Fruit fly (Drosophila melanogaster) whole organism, prepupa: ENCODE measurements around the gene Nubp2.
A peak's percentile ranks its signal among the peaks of the same experiment; 100 is the strongest.

ENCODE experiments used
- CG10631 ChIP-seq: fragments of 200-800 bp; sonication (Bioruptor generic); optimal IDR thresholded peaks from 2 replicates; lab custom pipeline; 2016; ENCODE audit warnings: missing biosample characterization, missing genetic modification characterization
- CG10669 ChIP-seq: fragments of 200-800 bp; sonication (Bioruptor generic); optimal IDR thresholded peaks from 3 replicates; lab custom pipeline; 2018; ENCODE audit warnings: missing biosample characterization, mild to moderate bottlenecking, missing genetic modification characterization, moderate library complexity
- CG11762 ChIP-seq: fragments of 200-800 bp; sonication (Bioruptor generic); optimal IDR thresholded peaks from 3 replicates; lab custom pipeline; 2016; ENCODE audit warnings: missing biosample characterization, missing genetic modification characterization; ENCODE audit not compliant: insufficient read depth
- CG15336 ChIP-seq: fragments of 200-800 bp; sonication (Bioruptor generic); IDR thresholded peaks from 2 replicates; pipeline ENCODE4 v1.3.6; 2022; ENCODE audit warnings: missing biosample characterization, missing genetic modification characterization
- CG16779 ChIP-seq: fragments of 200-800 bp; sonication (Bioruptor generic); optimal IDR thresholded peaks from 3 replicates; lab custom pipeline; 2017; ENCODE audit warnings: missing biosample characterization, mild to moderate bottlenecking, missing genetic modification characterization
- CG3032 ChIP-seq: fragments of 200-800 bp; optimal IDR thresholded peaks from 2 replicates; lab custom pipeline; 2019; ENCODE audit warnings: missing biosample characterization, mild to moderate bottlenecking, missing genetic modification characterization, moderate library complexity
- CG31627 ChIP-seq: fragments of 200-800 bp; sonication (Bioruptor generic); optimal IDR thresholded peaks from 3 replicates; lab custom pipeline; 2016; ENCODE audit warnings: missing biosample characterization, missing genetic modification characterization
- CG32006 ChIP-seq: fragments of 200-800 bp; sonication (Bioruptor generic); optimal IDR thresholded peaks from 3 replicates; lab custom pipeline; 2017; ENCODE audit warnings: missing biosample characterization, mild to moderate bottlenecking, missing genetic modification characterization
- CG34406 ChIP-seq: fragments of 200-800 bp; sonication (Bioruptor generic); optimal IDR thresholded peaks from 3 replicates; lab custom pipeline; 2016; ENCODE audit warnings: missing biosample characterization, missing genetic modification characterization
- CG3919 ChIP-seq: fragments of 200-800 bp; sonication (Bioruptor generic); optimal IDR thresholded peaks from 3 replicates; lab custom pipeline; 2016; ENCODE audit warnings: missing biosample characterization, missing genetic modification characterization
- CG4318 ChIP-seq: fragments of 200-800 bp; sonication (Bioruptor generic); optimal IDR thresholded peaks from 3 replicates; lab custom pipeline; 2017; ENCODE audit warnings: missing biosample characterization, mild to moderate bottlenecking, missing genetic modification characterization
- CG6163 ChIP-seq: fragments of 200-800 bp; sonication (Bioruptor generic); IDR thresholded peaks from 3 replicates; pipeline ENCODE4 v1.3.6; 2022; ENCODE audit warnings: missing biosample characterization, missing genetic modification characterization
- CG6276 ChIP-seq: fragments of 200-800 bp; sonication (Bioruptor generic); optimal IDR thresholded peaks from 2 replicates; lab custom pipeline; 2017; ENCODE audit warnings: missing biosample characterization, mild to moderate bottlenecking, missing genetic modification characterization
- CG6808 ChIP-seq: fragments of 200-800 bp; sonication (Bioruptor generic); optimal IDR thresholded peaks from 3 replicates; lab custom pipeline; 2017; ENCODE audit warnings: missing biosample characterization, missing genetic modification characterization, mild to moderate bottlenecking, moderate library complexity, missing genetic modification reagents
- CG6854 ChIP-seq: fragments of 200-800 bp; sonication (Bioruptor generic); optimal IDR thresholded peaks from 2 replicates; lab custom pipeline; 2017; ENCODE audit warnings: missing biosample characterization, mild to moderate bottlenecking, missing genetic modification characterization
- CG7368 ChIP-seq: fragments of 200-800 bp; sonication (Bioruptor generic); optimal IDR thresholded peaks from 3 replicates; lab custom pipeline; 2016; ENCODE audit warnings: missing biosample characterization, missing genetic modification characterization
- CG8119 ChIP-seq: fragments of 200-800 bp; sonication (Bioruptor generic); IDR thresholded peaks from 3 replicates; pipeline ENCODE4 v1.3.6; 2022; ENCODE audit warnings: missing biosample characterization, missing genetic modification characterization
- CG8319 ChIP-seq: fragments of 200-800 bp; sonication (Bioruptor generic); optimal IDR thresholded peaks from 3 replicates; lab custom pipeline; 2016; ENCODE audit warnings: missing biosample characterization, missing genetic modification characterization
- CG8632 ChIP-seq: fragments of 200-800 bp; sonication (Bioruptor generic); optimal IDR thresholded peaks from 3 replicates; lab custom pipeline; 2016; ENCODE audit warnings: missing biosample characterization, missing genetic modification characterization
- CG9139 ChIP-seq: fragments of 200-800 bp; sonication (Bioruptor generic); optimal IDR thresholded peaks from 3 replicates; lab custom pipeline; 2017; ENCODE audit warnings: missing biosample characterization, mild to moderate bottlenecking, missing genetic modification characterization
- Eip75B ChIP-seq: fragments of 200-800 bp; sonication (Bioruptor generic); optimal IDR thresholded peaks from 3 replicates; lab custom pipeline; 2016; ENCODE audit warnings: missing biosample characterization, missing genetic modification characterization
- Eip78C ChIP-seq: fragments of 200-800 bp; sonication (Bioruptor generic); peaks from one replicate; lab custom pipeline; 2016; ENCODE audit warnings: missing biosample characterization, missing genetic modification characterization
- Eip93F ChIP-seq: fragments of 200-800 bp; sonication (Bioruptor generic); optimal IDR thresholded peaks from 2 replicates; lab custom pipeline; 2016; ENCODE audit warnings: missing biosample characterization, mild to moderate bottlenecking, missing genetic modification characterization
- Gug ChIP-seq: fragments of 200-800 bp; sonication (Bioruptor generic); IDR thresholded peaks from 2 replicates; pipeline ENCODE4 v1.3.6; 2022; ENCODE audit warnings: missing biosample characterization, missing genetic modification characterization
- Hr38 ChIP-seq: sonication (Bioruptor generic); optimal IDR thresholded peaks from 2 replicates; lab custom pipeline; 2016; ENCODE audit warnings: missing biosample characterization, missing genetic modification characterization
- Hr39 ChIP-seq: fragments of 200-800 bp; sonication (Bioruptor generic); optimal IDR thresholded peaks from 2 replicates; lab custom pipeline; 2016; ENCODE audit warnings: missing biosample characterization, missing genetic modification characterization
- Hr4 ChIP-seq: fragments of 200-800 bp; sonication (Bioruptor generic); optimal IDR thresholded peaks from 3 replicates; lab custom pipeline; 2016; ENCODE audit warnings: missing biosample characterization, missing genetic modification characterization
- Met ChIP-seq: fragments of 200-800 bp; sonication (Bioruptor generic); optimal IDR thresholded peaks from 3 replicates; lab custom pipeline; 2016; ENCODE audit warnings: missing biosample characterization, missing genetic modification characterization
- OdsH ChIP-seq: fragments of 200-800 bp; sonication (Bioruptor generic); optimal IDR thresholded peaks from 3 replicates; lab custom pipeline; 2016; ENCODE audit warnings: missing biosample characterization, missing genetic modification characterization
- Smox ChIP-seq: fragments of 200-800 bp; sonication (Bioruptor generic); optimal IDR thresholded peaks from 3 replicates; lab custom pipeline; 2016; ENCODE audit warnings: missing biosample characterization, missing genetic modification characterization
- Sox102F ChIP-seq: fragments of 200-800 bp; sonication (Bioruptor generic); optimal IDR thresholded peaks from 2 replicates; lab custom pipeline; 2016; ENCODE audit warnings: missing biosample characterization, mild to moderate bottlenecking, missing genetic modification characterization
- Sox14 ChIP-seq: fragments of 200-800 bp; sonication (Bioruptor generic); optimal IDR thresholded peaks from 3 replicates; lab custom pipeline; 2016; ENCODE audit warnings: missing biosample characterization, missing genetic modification characterization
- Sox15 ChIP-seq: fragments of 200-800 bp; sonication (Bioruptor generic); optimal IDR thresholded peaks from 3 replicates; lab custom pipeline; 2016; ENCODE audit warnings: missing biosample characterization, missing genetic modification characterization
- cyc ChIP-seq: fragments of 200-800 bp; sonication (Bioruptor generic); optimal IDR thresholded peaks from 3 replicates; lab custom pipeline; 2016; ENCODE audit warnings: missing biosample characterization, missing genetic modification characterization
- dsx ChIP-seq: fragments of 200-800 bp; optimal IDR thresholded peaks from 3 replicates; lab custom pipeline; 2019; ENCODE audit warnings: missing biosample characterization, mild to moderate bottlenecking, missing genetic modification characterization, moderate library complexity; ENCODE audit not compliant: poor library complexity, severe bottlenecking
- esn ChIP-seq: fragments of 200-800 bp; sonication (Bioruptor generic); optimal IDR thresholded peaks from 2 replicates; lab custom pipeline; 2016; ENCODE audit warnings: missing biosample characterization, mild to moderate bottlenecking, missing genetic modification characterization, moderate library complexity
- fd59A ChIP-seq: fragments of 200-800 bp; sonication (Bioruptor generic); optimal IDR thresholded peaks from 2 replicates; lab custom pipeline; 2017; ENCODE audit warnings: missing biosample characterization, mild to moderate bottlenecking, missing genetic modification characterization, missing genetic modification reagents
- fd85E ChIP-seq: fragments of 200-800 bp; sonication (Bioruptor generic); optimal IDR thresholded peaks from 3 replicates; lab custom pipeline; 2016; ENCODE audit warnings: missing biosample characterization, missing genetic modification characterization
- fkh ChIP-seq: fragments of 200-800 bp; sonication (Bioruptor generic); optimal IDR thresholded peaks from 3 replicates; lab custom pipeline; 2017; ENCODE audit warnings: missing biosample characterization, mild to moderate bottlenecking, missing genetic modification characterization, moderate library complexity
- net ChIP-seq: fragments of 200-800 bp; sonication (Bioruptor generic); optimal IDR thresholded peaks from 3 replicates; lab custom pipeline; 2016; ENCODE audit warnings: missing biosample characterization, missing genetic modification characterization
- pdm3 ChIP-seq: fragments of 200-800 bp; sonication (Bioruptor generic); optimal IDR thresholded peaks from 3 replicates; lab custom pipeline; 2016; ENCODE audit warnings: missing biosample characterization, missing genetic modification characterization
- ss ChIP-seq, 2 experiments: fragments of 200-800 bp; sonication (Bioruptor generic); optimal IDR thresholded peaks; 2 replicates in 1 of 2; 3 replicates in 1 of 2; lab custom pipeline; 2017 to 2018; ENCODE audit warnings: mild to moderate bottlenecking in 2 of 2, missing biosample characterization in 2 of 2, missing genetic modification characterization in 2 of 2, moderate library complexity in 1 of 2
- svp ChIP-seq: fragments of 200-800 bp; sonication (Bioruptor generic); peaks from one replicate; lab custom pipeline; 2016; ENCODE audit warnings: missing biosample characterization, missing genetic modification characterization
- vri ChIP-seq: fragments of 200-800 bp; sonication (Bioruptor generic); optimal IDR thresholded peaks from 3 replicates; lab custom pipeline; 2016; ENCODE audit warnings: missing biosample characterization, mild to moderate bottlenecking, missing genetic modification characterization

The Nubp2 gene

DNA sequence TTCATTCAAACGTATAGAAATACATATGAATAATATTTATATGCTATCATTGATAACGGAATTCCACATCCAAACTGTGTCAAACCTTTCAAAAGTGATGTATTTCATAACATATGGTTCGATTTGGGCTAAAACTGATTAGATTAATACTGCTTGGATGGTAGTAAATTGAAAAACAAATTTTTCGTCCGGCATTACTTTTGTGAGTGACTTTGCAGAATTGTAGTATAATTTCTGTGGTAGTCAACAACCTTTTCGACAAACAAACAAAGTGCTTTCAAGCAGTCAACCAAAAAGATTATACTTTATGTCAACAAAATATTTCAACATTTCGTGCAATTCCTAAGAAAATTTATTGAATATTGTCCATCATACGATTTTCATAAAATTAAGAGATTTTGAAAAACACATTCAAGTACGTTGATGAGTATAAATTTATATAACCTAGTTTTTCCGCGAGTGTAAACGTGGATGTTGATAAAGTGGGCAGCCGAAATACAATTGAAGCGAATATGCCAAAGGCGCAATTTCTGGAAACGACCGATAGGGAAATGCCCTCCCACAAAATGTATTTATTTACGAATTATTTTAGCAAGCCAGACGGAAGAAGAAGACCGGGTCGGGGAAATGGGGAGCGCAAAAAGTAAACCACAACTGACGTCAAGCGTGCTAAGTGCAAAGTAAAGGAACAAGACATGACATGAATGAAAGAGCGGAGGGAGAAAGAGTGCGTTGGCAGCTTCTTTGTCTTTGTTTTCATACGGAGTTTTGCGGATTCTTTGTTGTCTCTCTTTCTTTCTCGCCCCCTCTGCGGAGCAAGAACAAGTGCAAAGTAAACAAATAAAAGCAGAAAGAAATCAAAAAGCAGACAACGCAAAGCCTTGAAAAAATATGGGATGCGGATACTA is 8.2 kb upstream of the Nubp2 start (continued):
- peak; percentile 20 for TF ChIP-seq Sox102F (GFP tag; lab: Kevin White, UChicago)
- TF ChIP-seq CG16779 = peak; percentile 34
- TF ChIP-seq vri (GFP tag; lab: Kevin White, UChicago) = peak; percentile 47
- no peak for TF ChIP-seq CG34406 (GFP tag; lab: Kevin White, UChicago)
- TF ChIP-seq CG11762 = no peak
- TF ChIP-seq CG6808 (GFP tag; lab: Kevin White, UChicago) = peak; percentile 72
- TF ChIP-seq ss (GFP tag; optimal IDR thresholded peaks at IDR 0.05; lab: Kevin White, UChicago) = peak; percentile 73 to 78
- TF ChIP-seq CG31627 (GFP tag; lab: Kevin White, UChicago) = peak; percentile 46
- peak; percentile 17 for TF ChIP-seq net
- TF ChIP-seq CG10631 (GFP tag; lab: Kevin White, UChicago) = peak; percentile 21
- TF ChIP-seq Hr4 (GFP tag; lab: Kevin White, UChicago) = peak; percentile 59
- TF ChIP-seq Gug (GFP tag; lab: Robert Waterston, UW) = no peak
- peak; percentile 88 for TF ChIP-seq CG6163 (GFP tag; lab: Robert Waterston, UW)
- TF ChIP-seq fd59A (GFP tag; lab: Kevin White, UChicago) = no peak
- TF ChIP-seq CG3919 (GFP tag; lab: Kevin White, UChicago) = peak; percentile 26
- peak; percentile 20 for TF ChIP-seq CG7368
- TF ChIP-seq svp (GFP tag; lab: Kevin White, UChicago) = peak; percentile 88
- peak; percentile 85 for TF ChIP-seq fkh
- peak; percentile 14 for TF ChIP-seq Eip75B (GFP tag; lab: Kevin White, UChicago)
- TF ChIP-seq CG8319 (GFP tag; lab: Kevin White, UChicago) = no peak
- peak; percentile 41 for TF ChIP-seq CG6276 (GFP tag; lab: Kevin White, UChicago)
- TF ChIP-seq Hr39 (GFP tag; lab: Kevin White, UChicago) = peak; percentile 55
- TF ChIP-seq CG10669 (GFP tag; lab: Kevin White, UChicago) = peak; percentile 5

- no peak for TF ChIP-seq CG4318 (GFP tag; lab: Kevin White, UChicago)
- TF ChIP-seq Eip78C (GFP tag; lab: Kevin White, UChicago) = peak; percentile 55
- no peak for TF ChIP-seq CG32006 (GFP tag; lab: Kevin White, UChicago)
- TF ChIP-seq svp (GFP tag; lab: Kevin White, UChicago) = peak; percentile 45
- peak; percentile 35 for TF ChIP-seq vri (GFP tag; lab: Kevin White, UChicago)
- TF ChIP-seq Hr38 (GFP tag; lab: Kevin White, UChicago) = no peak
- no peak for TF ChIP-seq CG8632 (GFP tag; lab: Kevin White, UChicago)
- no peak for TF ChIP-seq CG6163 (GFP tag; lab: Robert Waterston, UW)
- peak; percentile 86 for TF ChIP-seq dsx (GFP tag; lab: Kevin White, UChicago)
- peak; percentile 65 for TF ChIP-seq Sox14 (GFP tag; lab: Kevin White, UChicago)
- TF ChIP-seq Eip93F (GFP tag; lab: Kevin White, UChicago) = peak; percentile 2
- no peak for TF ChIP-seq Met (GFP tag; lab: Kevin White, UChicago)
Observed at dm6 chr3L:20518805-20519503, 7.4 kb upstream of the Nubp2 start, which contains the start of gene BNIP3. Gene BNIP3, minus strand, starts transcription at chr3L:20519393.

dm6 chr3L:20520687-20521169 is 5.6 kb upstream of the Nubp2 start, which contains the start of the genes mTerf3 and CG5104:
Gene mTerf3, minus strand, starts transcription at chr3L:20520772.
Gene CG5104, plus strand, starts transcription at chr3L:20521009.
- TF ChIP-seq vri (GFP tag; lab: Kevin White, UChicago) = peak; percentile 46
- TF ChIP-seq CG3032 = no peak
- TF ChIP-seq OdsH (GFP tag; lab: Kevin White, UChicago) = no peak
- no peak for TF ChIP-seq Sox15 (GFP tag; lab: Kevin White, UChicago)
- no peak for TF ChIP-seq CG15336 (GFP tag; lab: Robert Waterston, UW)
- TF ChIP-seq dsx (GFP tag; lab: Kevin White, UChicago) = no peak
- no peak for TF ChIP-seq CG9139 (GFP tag; lab: Kevin White, UChicago)
- TF ChIP-seq Smox (GFP tag; lab: Kevin White, UChicago) = peak; percentile 27
- no peak for TF ChIP-seq CG3919 (GFP tag; lab: Kevin White, UChicago)
- TF ChIP-seq fd85E = no peak
- TF ChIP-seq esn (GFP tag; lab: Kevin White, UChicago) = peak; percentile 0
- TF ChIP-seq CG8119 (GFP tag; lab: Robert Waterston, UW) = no peak
- TF ChIP-seq Gug (GFP tag; lab: Robert Waterston, UW) = no peak
- TF ChIP-seq pdm3 (GFP tag; lab: Kevin White, UChicago) = peak; percentile 1
- no peak for TF ChIP-seq cyc (GFP tag; lab: Kevin White, UChicago)
- TF ChIP-seq CG10669 (GFP tag; lab: Kevin White, UChicago) = no peak
- TF ChIP-seq CG6854 (GFP tag; lab: Kevin White, UChicago) = no peak
- no peak for TF ChIP-seq Hr4 (GFP tag; lab: Kevin White, UChicago)
- no peak for TF ChIP-seq ss (GFP tag; optimal IDR thresholded peaks at IDR 0.05; lab: Kevin White, UChicago)
- TF ChIP-seq Hr39 (GFP tag; lab: Kevin White, UChicago) = no peak
